Worm (Caenorhabditis elegans) whole organism, L4/young adult: ENCODE results near the gene K09D9.14.

Experiments used
- W03F9.2 ChIP-seq: fragments of 150-350 bp; optimal IDR thresholded peaks from 2 replicates; lab custom pipeline; 2014; ENCODE audit warnings: missing biosample characterization, missing genetic modification characterization
- dao-5 ChIP-seq: sonication (generic microtip); optimal IDR thresholded peaks from 2 replicates; lab custom pipeline; 2016; ENCODE audit warnings: missing genotype, missing genetic modification characterization, moderate library complexity, missing compliant biosample characterization
- him-1 ChIP-seq: sonication (generic microtip); optimal IDR thresholded peaks from 2 replicates; lab custom pipeline; 2016; ENCODE audit warnings: missing genotype, missing genetic modification reagents, missing genetic modification characterization, missing compliant biosample characterization

DNA sequence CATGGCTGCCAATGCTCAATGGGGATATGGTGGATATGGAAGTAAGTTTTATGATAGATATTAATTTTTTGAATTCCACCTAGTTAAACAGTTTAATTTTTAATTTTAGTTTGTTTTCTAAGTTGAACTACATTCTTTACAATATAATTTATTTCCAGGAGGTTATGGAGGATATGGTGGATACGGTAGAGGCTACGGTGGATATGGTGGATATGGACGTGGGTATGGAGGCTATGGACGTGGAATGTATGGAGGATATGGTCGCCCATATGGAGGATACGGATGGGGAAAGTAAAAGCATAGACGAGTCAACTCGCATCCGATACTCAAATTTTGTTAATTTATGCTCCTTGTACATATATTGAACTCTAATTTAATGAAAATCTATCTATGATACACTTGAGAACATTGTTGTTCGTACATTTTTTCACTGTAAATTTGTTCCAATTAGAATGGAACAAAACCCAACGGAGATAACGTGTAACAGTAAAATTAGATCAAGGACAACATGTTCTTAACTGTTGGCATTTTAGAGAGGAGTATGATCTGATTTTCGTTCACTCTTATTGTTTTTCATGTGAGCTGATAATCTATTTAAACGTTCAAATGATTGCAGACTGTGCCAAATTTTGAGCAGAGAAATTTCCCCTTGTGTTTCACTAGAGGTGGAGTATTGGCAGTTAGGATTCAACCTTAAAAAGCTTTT is 41.3 kb downstream of the K09D9.14 start:
- TF ChIP-seq W03F9.2 (tag; lab: Kevin White, UChicago) (no peak), him-1 (tag; lab: Kevin White, UChicago) (no peak), dao-5 (tag; lab: Kevin White, UChicago) (no peak)
